Worm (Caenorhabditis elegans): ENCODE results near the gene C55C3.73.

The C55C3.73 gene

DNA sequence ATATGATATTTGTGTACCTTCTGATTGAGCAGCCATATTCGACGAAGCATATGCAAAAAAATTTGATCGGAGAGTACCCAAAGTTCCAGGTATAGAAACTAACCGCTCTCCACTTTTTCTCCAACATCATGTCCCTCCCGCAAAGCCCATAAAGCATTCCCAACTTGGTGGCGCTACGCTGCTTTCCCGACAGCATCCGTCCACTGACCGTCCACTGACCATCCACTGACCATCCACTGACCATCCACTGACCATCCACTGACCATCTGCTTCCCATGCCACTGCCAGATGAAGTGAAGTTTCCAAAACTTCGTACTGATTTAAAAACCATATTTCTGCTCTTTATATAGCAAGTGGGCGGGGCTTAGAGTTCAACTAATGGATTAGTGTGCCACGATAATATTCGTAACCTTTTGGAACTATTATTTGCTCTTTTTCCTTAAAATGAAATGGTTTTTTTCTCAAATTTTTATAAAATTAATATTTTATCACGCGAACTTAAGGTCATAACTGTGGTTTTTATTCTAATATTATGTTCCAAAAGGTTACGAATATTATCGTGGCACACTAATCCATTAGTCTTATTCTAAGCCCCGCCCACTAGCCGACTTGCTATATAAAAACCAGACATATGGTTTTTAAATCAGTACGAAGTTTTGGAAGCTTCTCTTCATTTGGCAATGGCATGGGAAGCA, 12.7 kb downstream of the C55C3.73 start, which contains the start of gene C55C3.8:
TSS of gene C55C3.8 (plus strand) at position 645 of the 695 bp plus-strand sequence.
- TF ChIP-seq ztf-11 (tag; optimal IDR thresholded peaks at IDR 0.05) (no peak), lin-11 (tag; optimal IDR thresholded peaks at IDR 0.05) (no peak), egl-27 (tag; optimal IDR thresholded peaks at IDR 0.05) (no peak), R02D3.7 (tag; optimal IDR thresholded peaks at IDR 0.05) (no peak), nhr-23 (tag; optimal IDR thresholded peaks at IDR 0.05) (no peak), nhr-25 (tag; optimal IDR thresholded peaks at IDR 0.05) (no peak), nhr-77 (tag; optimal IDR thresholded peaks at IDR 0.05) (no peak), nhr-237 (tag; optimal IDR thresholded peaks at IDR 0.05) (no peak), ama-1 (optimal IDR thresholded peaks at IDR 0.05) (no peak), alr-1 (tag; optimal IDR thresholded peaks at IDR 0.05) (no peak), gmeb-1 (tag; optimal IDR thresholded peaks at IDR 0.05) (no peak), sma-9 (GFP tag; optimal IDR thresholded peaks at IDR 0.05) (no peak), sma-9 (tag; optimal IDR thresholded peaks at IDR 0.05) (no peak), blmp-1 (tag; optimal IDR thresholded peaks at IDR 0.05; ENCODE audit: insufficient read depth) (no peak), dmd-4 (tag; optimal IDR thresholded peaks at IDR 0.05) (no peak), lin-39 (tag; optimal IDR thresholded peaks at IDR 0.05) (no peak), unc-39 (tag; optimal IDR thresholded peaks at IDR 0.05) (no peak), peb-1 (tag; optimal IDR thresholded peaks at IDR 0.05) (no peak), C34F6.9 (tag; optimal IDR thresholded peaks at IDR 0.05) (no peak), zag-1 (tag; optimal IDR thresholded peaks at IDR 0.05) (no peak), nhr-11 (tag; optimal IDR thresholded peaks at IDR 0.05) (no peak)

DNA sequence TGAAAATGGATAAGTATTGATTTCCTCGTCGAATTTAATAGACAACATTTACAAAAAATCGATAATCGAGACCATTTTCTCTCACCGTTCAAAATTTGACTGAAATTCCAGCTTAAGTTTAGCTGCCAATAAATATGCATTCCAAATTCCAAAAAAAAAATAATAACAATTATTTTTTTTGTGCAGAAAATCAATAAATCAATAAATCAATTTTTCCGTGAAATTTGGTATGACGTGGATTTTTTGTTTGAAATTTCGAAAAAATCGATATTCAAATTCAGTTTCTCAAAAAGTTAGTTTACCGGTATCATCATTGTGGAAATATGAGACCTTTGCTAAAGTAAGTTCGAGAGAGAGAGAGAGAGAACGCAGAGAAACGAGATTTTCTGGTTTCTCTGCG, 18.2 kb downstream of the C55C3.73 start, which contains the start of gene C55C3.3:
TSS of gene C55C3.3 (plus strand) at position 274 of the 400 bp plus-strand sequence.
- TF ChIP-seq mab-5 (tag; optimal IDR thresholded peaks at IDR 0.05): no peak
- TF ChIP-seq nhr-21 (tag; optimal IDR thresholded peaks at IDR 0.05): no peak
- no peak for TF ChIP-seq aly-2 (tag; optimal IDR thresholded peaks at IDR 0.05)
- no peak for TF ChIP-seq peb-1 (tag; optimal IDR thresholded peaks at IDR 0.05)
- TF ChIP-seq sem-4 (tag; optimal IDR thresholded peaks at IDR 0.05): no peak
- no peak for TF ChIP-seq nhr-77 (tag; optimal IDR thresholded peaks at IDR 0.05)

- TF ChIP-seq fos-1 (tag; optimal IDR thresholded peaks at IDR 0.05): no peak
- no peak for TF ChIP-seq nhr-77 (tag; optimal IDR thresholded peaks at IDR 0.05)
- TF ChIP-seq nhr-237 (tag; optimal IDR thresholded peaks at IDR 0.05): no peak
- TF ChIP-seq mdl-1 (tag; optimal IDR thresholded peaks at IDR 0.05): no peak
- TF ChIP-seq nhr-10 (tag; optimal IDR thresholded peaks at IDR 0.05): no peak
- TF ChIP-seq ztf-1 (GFP tag; conservative IDR thresholded peaks at IDR 0.05): no peak
- no peak for TF ChIP-seq nhr-21 (tag; optimal IDR thresholded peaks at IDR 0.05)
- no peak for TF ChIP-seq nhr-25 (tag; optimal IDR thresholded peaks at IDR 0.05)
- TF ChIP-seq dmd-4 (tag; optimal IDR thresholded peaks at IDR 0.05): no peak
Observed at ce11 chrIV:5682547-5683234, 20.6 kb downstream of the C55C3.73 start, which contains the start of the genes C55C3.7 and C55C3.6. Gene C55C3.7 (minus strand): TSS chrIV:5682647. Gene C55C3.6 (plus strand): TSS chrIV:5683184.

- no peak for TF ChIP-seq unc-55 (GFP tag; optimal IDR thresholded peaks at IDR 0.05)
- TF ChIP-seq gmeb-1 (tag; optimal IDR thresholded peaks at IDR 0.05): no peak
- TF ChIP-seq nhr-237 (tag; optimal IDR thresholded peaks at IDR 0.05): no peak
- no peak for TF ChIP-seq ZK546.5 (tag; optimal IDR thresholded peaks at IDR 0.05)
- TF ChIP-seq unc-39 (tag; optimal IDR thresholded peaks at IDR 0.05): no peak
- TF ChIP-seq aly-2 (tag; optimal IDR thresholded peaks at IDR 0.05): no peak
- TF ChIP-seq crh-2 (tag; optimal IDR thresholded peaks at IDR 0.05): no peak
- no peak for TF ChIP-seq zag-1 (tag; optimal IDR thresholded peaks at IDR 0.05)
- no peak for TF ChIP-seq unc-62 (GFP tag; optimal IDR thresholded peaks at IDR 0.05)
- TF ChIP-seq sma-9 (GFP tag; optimal IDR thresholded peaks at IDR 0.05): no peak
- TF ChIP-seq sma-9 (tag; optimal IDR thresholded peaks at IDR 0.05): no peak
- no peak for TF ChIP-seq peb-1 (tag; optimal IDR thresholded peaks at IDR 0.05)
- TF ChIP-seq nhr-23 (tag; optimal IDR thresholded peaks at IDR 0.05): no peak
- no peak for TF ChIP-seq Y55F3AM.14 (GFP tag; optimal IDR thresholded peaks at IDR 0.05)
- TF ChIP-seq ztf-1 (GFP tag; conservative IDR thresholded peaks at IDR 0.05): no peak
- TF ChIP-seq sma-3 (GFP tag; optimal IDR thresholded peaks at IDR 0.05): no peak
Observed at ce11 chrIV:5678044-5678443, 25.2 kb downstream of the C55C3.73 start, which contains the start of gene C55C3.4. Gene C55C3.4 (minus strand): TSS chrIV:5678144.

Measured in whole organism, L2 larva.